Fruit fly (Drosophila melanogaster) whole organism, embryonic: Measurements from ENCODE around the gene CG1638.
A peak's percentile ranks its signal among the peaks of the same experiment; 100 is the strongest.

Source experiments
- B-H1 ChIP-seq: fragments of 200-800 bp; sonication (Bioruptor generic); IDR thresholded peaks from 3 replicates; pipeline ENCODE4 v1.3.6; 2022; ENCODE audit warnings: missing biosample characterization, missing genetic modification characterization
- C15 ChIP-seq: fragments of 200-800 bp; sonication (Bioruptor generic); IDR thresholded peaks from 3 replicates; pipeline ENCODE4 v1.3.6; 2022; ENCODE audit warnings: missing biosample characterization, missing genetic modification characterization
- CG1024 ChIP-seq: fragments of 200-800 bp; sonication (Bioruptor generic); IDR thresholded peaks from 2 replicates; pipeline ENCODE4 v1.3.6; 2022; ENCODE audit warnings: missing biosample characterization, missing genetic modification characterization
- CG10959 ChIP-seq: fragments of 200-800 bp; sonication (Bioruptor generic); IDR thresholded peaks from 2 replicates; pipeline ENCODE4 v1.3.6; 2022; ENCODE audit warnings: missing biosample characterization, missing genetic modification characterization
- CG11247 ChIP-seq: fragments of 200-800 bp; sonication (Bioruptor generic); IDR thresholded peaks from 2 replicates; pipeline ENCODE4 v1.3.6; 2022; ENCODE audit warnings: missing biosample characterization, missing genetic modification characterization
- CG1529 ChIP-seq: fragments of 200-800 bp; sonication (Bioruptor generic); optimal IDR thresholded peaks from 3 replicates; lab custom pipeline; 2018; ENCODE audit warnings: missing biosample characterization, missing genetic modification characterization
- CG15514 ChIP-seq: fragments of 200-800 bp; sonication (Bioruptor generic); optimal IDR thresholded peaks from 3 replicates; lab custom pipeline; 2017; ENCODE audit warnings: missing biosample characterization, missing genetic modification characterization, mild to moderate bottlenecking, moderate library complexity, missing genetic modification reagents
- CG15696 ChIP-seq: fragments of 200-800 bp; sonication (Bioruptor generic); optimal IDR thresholded peaks from 2 replicates; lab custom pipeline; 2019; ENCODE audit warnings: missing biosample characterization, mild to moderate bottlenecking, missing genetic modification characterization, moderate library complexity
- CG1603 ChIP-seq: fragments of 200-800 bp; sonication (Bioruptor generic); optimal IDR thresholded peaks from 2 replicates; lab custom pipeline; 2019; ENCODE audit warnings: missing biosample characterization, mild to moderate bottlenecking, missing genetic modification characterization, moderate library complexity
- CG32532 ChIP-seq: fragments of 200-800 bp; sonication (Bioruptor generic); IDR thresholded peaks from 2 replicates; pipeline ENCODE4 v1.3.6; 2022; ENCODE audit warnings: missing biosample characterization, missing genetic modification characterization
- CG32767 ChIP-seq: fragments of 200-800 bp; sonication (Bioruptor generic); IDR thresholded peaks from 2 replicates; pipeline ENCODE4 v1.3.6; 2022; ENCODE audit warnings: missing biosample characterization, missing genetic modification characterization
- CG32772 ChIP-seq: fragments of 200-800 bp; sonication (Bioruptor generic); IDR thresholded peaks from 2 replicates; pipeline ENCODE4 v1.3.6; 2022; ENCODE audit warnings: missing biosample characterization, missing genetic modification characterization
- CG5953 ChIP-seq: fragments of 200-800 bp; sonication (Bioruptor generic); IDR thresholded peaks from 2 replicates; pipeline ENCODE4 v1.3.6; 2022; ENCODE audit warnings: missing biosample characterization, missing genetic modification characterization
- CG8924 ChIP-seq: fragments of 200-800 bp; optimal IDR thresholded peaks from 3 replicates; lab custom pipeline; 2019; ENCODE audit warnings: missing biosample characterization, mild to moderate bottlenecking, missing genetic modification characterization, moderate library complexity
- CrebB ChIP-seq: fragments of 200-800 bp; sonication (Bioruptor generic); optimal IDR thresholded peaks from 3 replicates; lab custom pipeline; 2018; ENCODE audit warnings: missing biosample characterization, mild to moderate bottlenecking, missing genetic modification characterization
- Deaf1 ChIP-seq: fragments of 200-800 bp; optimal IDR thresholded peaks from 3 replicates; lab custom pipeline; 2019; ENCODE audit warnings: missing biosample characterization, mild to moderate bottlenecking, missing genetic modification characterization, moderate library complexity
- Dfd ChIP-seq, 2 experiments: fragments of >200 bp; optimal IDR thresholded peaks; 2 replicates each; lab custom pipeline; 2017; ENCODE audit warnings: missing biosample characterization in 2 of 2, missing genetic modification characterization in 2 of 2
- Ets97D ChIP-seq: fragments of 200-800 bp; sonication (Bioruptor generic); optimal IDR thresholded peaks from 3 replicates; lab custom pipeline; 2016; ENCODE audit warnings: missing biosample characterization, missing genetic modification characterization
- Hsf ChIP-seq: fragments of 200-800 bp; sonication (Bioruptor generic); optimal IDR thresholded peaks from 3 replicates; lab custom pipeline; 2016; ENCODE audit warnings: missing biosample characterization, missing genetic modification characterization
- Mad ChIP-seq: fragments of 200-800 bp; sonication (Bioruptor generic); optimal IDR thresholded peaks from 2 replicates; lab custom pipeline; 2016; ENCODE audit warnings: missing biosample characterization, missing genetic modification characterization
- Med ChIP-seq: fragments of 200-800 bp; sonication (Bioruptor generic); peaks from one replicate; lab custom pipeline; 2016; ENCODE audit warnings: missing biosample characterization, missing genetic modification characterization, mild to moderate bottlenecking, inconsistent platforms, moderate library complexity
- Poxn ChIP-seq: fragments of 200-800 bp; sonication (Bioruptor generic); IDR thresholded peaks from 2 replicates; pipeline ENCODE4 v1.3.6; 2022; ENCODE audit warnings: missing biosample characterization, missing genetic modification characterization
- Rfx ChIP-seq: fragments of 200-800 bp; sonication (Bioruptor generic); IDR thresholded peaks from 2 replicates; pipeline ENCODE4 v1.3.6; 2022; ENCODE audit warnings: missing biosample characterization, missing genetic modification characterization
- Rx ChIP-seq: fragments of 200-800 bp; sonication (Bioruptor generic); IDR thresholded peaks from 2 replicates; pipeline ENCODE4 v1.3.6; 2022; ENCODE audit warnings: missing biosample characterization, missing genetic modification characterization
- Scr ChIP-seq: fragments of 200-800 bp; sonication (Bioruptor generic); IDR thresholded peaks from 2 replicates; pipeline ENCODE4 v1.3.6; 2022; ENCODE audit warnings: missing biosample characterization, missing genetic modification characterization; ENCODE audit not compliant: partially characterized antibody
- Tbp ChIP-seq: fragments of >200 bp; optimal IDR thresholded peaks from 2 replicates; lab custom pipeline; 2018; ENCODE audit warnings: missing biosample characterization, missing genetic modification characterization
- aop ChIP-seq: fragments of 200-800 bp; sonication (Bioruptor generic); IDR thresholded peaks from 2 replicates; pipeline ENCODE4 v1.3.6; 2022; ENCODE audit warnings: missing biosample characterization, missing genetic modification characterization
- bigmax ChIP-seq: fragments of 200-800 bp; sonication (Bioruptor generic); optimal IDR thresholded peaks from 2 replicates; lab custom pipeline; 2018; ENCODE audit warnings: missing biosample characterization, mild to moderate bottlenecking, missing genetic modification characterization
- cg ChIP-seq: fragments of 200-800 bp; sonication (Bioruptor generic); optimal IDR thresholded peaks from 3 replicates; lab custom pipeline; 2019; ENCODE audit warnings: missing biosample characterization, mild to moderate bottlenecking, missing genetic modification characterization, moderate library complexity
- chn ChIP-seq: fragments of 200-800 bp; sonication (Bioruptor generic); optimal IDR thresholded peaks from 2 replicates; lab custom pipeline; 2016; ENCODE audit warnings: missing biosample characterization, missing genetic modification characterization
- dm ChIP-seq: fragments of 200-800 bp; sonication (Bioruptor generic); optimal IDR thresholded peaks from 3 replicates; lab custom pipeline; 2016; ENCODE audit warnings: missing biosample characterization, missing genetic modification characterization
- dmrt11E ChIP-seq: fragments of 200-800 bp; sonication (Bioruptor generic); optimal IDR thresholded peaks from 3 replicates; lab custom pipeline; 2018; ENCODE audit warnings: missing biosample characterization, mild to moderate bottlenecking, missing genetic modification characterization, moderate library complexity
- ems ChIP-seq: fragments of 200-800 bp; sonication (Bioruptor generic); optimal IDR thresholded peaks from 3 replicates; lab custom pipeline; 2016; ENCODE audit warnings: missing biosample characterization, missing genetic modification characterization
- en ChIP-seq: fragments of 200-800 bp; sonication (Bioruptor generic); optimal IDR thresholded peaks from 2 replicates; lab custom pipeline; 2016; ENCODE audit warnings: missing biosample characterization, missing genetic modification characterization
- eyg ChIP-seq: fragments of 200-800 bp; sonication (Bioruptor generic); optimal IDR thresholded peaks from 3 replicates; lab custom pipeline; 2016; ENCODE audit warnings: missing biosample characterization, missing genetic modification characterization
- fru ChIP-seq: fragments of >200 bp; optimal IDR thresholded peaks from 2 replicates; lab custom pipeline; 2017
- gro ChIP-seq: fragments of 200-800 bp; sonication (Bioruptor generic); optimal IDR thresholded peaks from 2 replicates; lab custom pipeline; 2016; ENCODE audit warnings: missing biosample characterization, missing genetic modification characterization
- gsb ChIP-seq: fragments of 200-800 bp; sonication (Bioruptor generic); IDR thresholded peaks from 2 replicates; pipeline ENCODE4 v1.3.6; 2022; ENCODE audit warnings: missing biosample characterization, missing genetic modification characterization
- gt ChIP-seq: fragments of 200-800 bp; sonication (Bioruptor generic); IDR thresholded peaks from 2 replicates; pipeline ENCODE4 v1.3.6; 2022; ENCODE audit warnings: missing biosample characterization, missing genetic modification characterization
- knrl ChIP-seq: fragments of 200-800 bp; sonication (Bioruptor generic); IDR thresholded peaks from 3 replicates; pipeline ENCODE4 v1.3.6; 2022; ENCODE audit warnings: missing biosample characterization, missing genetic modification characterization; ENCODE audit not compliant: partially characterized antibody
- lov ChIP-seq, 2 experiments: fragments of 200-800 bp in 1 of 2; fragments of >200 bp in 1 of 2; sonication (Bioruptor generic) in 1 of 2; IDR thresholded peaks in 1 of 2; optimal IDR thresholded peaks in 1 of 2; 2 replicates in 1 of 2; 3 replicates in 1 of 2; pipeline versions ENCODE4 v1.3.6 to Lab custom; 2017 to 2022; ENCODE audit warnings: missing biosample characterization in 1 of 2, missing genetic modification characterization in 1 of 2
- luna ChIP-seq: fragments of 200-800 bp; sonication (Bioruptor generic); optimal IDR thresholded peaks from 2 replicates; lab custom pipeline; 2016; ENCODE audit warnings: missing biosample characterization, missing genetic modification characterization
- nau ChIP-seq: fragments of 200-800 bp; sonication (Bioruptor generic); optimal IDR thresholded peaks from 3 replicates; lab custom pipeline; 2017; ENCODE audit warnings: missing biosample characterization, mild to moderate bottlenecking, missing genetic modification characterization, missing genetic modification reagents
- otp ChIP-seq: fragments of 200-800 bp; sonication (Bioruptor generic); IDR thresholded peaks from 3 replicates; pipeline ENCODE4, ENCODE4 v1.3.6; 2022; ENCODE audit warnings: missing biosample characterization, missing genetic modification characterization
- p53 ChIP-seq: fragments of 200-800 bp; sonication (Bioruptor generic); optimal IDR thresholded peaks from 2 replicates; lab custom pipeline; 2016; ENCODE audit warnings: missing biosample characterization, missing genetic modification characterization
- pita ChIP-seq: fragments of 200-800 bp; sonication (Bioruptor generic); optimal IDR thresholded peaks from 2 replicates; lab custom pipeline; 2017; ENCODE audit warnings: missing biosample characterization, mild to moderate bottlenecking, missing genetic modification characterization
- pum ChIP-seq: fragments of 200-800 bp; sonication (Bioruptor generic); optimal IDR thresholded peaks from 2 replicates; lab custom pipeline; 2016; ENCODE audit warnings: missing biosample characterization, missing genetic modification characterization
- run ChIP-seq: fragments of 200-800 bp; sonication (Bioruptor generic); optimal IDR thresholded peaks from 3 replicates; lab custom pipeline; 2018; ENCODE audit warnings: missing biosample characterization, mild to moderate bottlenecking, missing genetic modification characterization
- salm ChIP-seq: fragments of 200-800 bp; sonication (Bioruptor generic); optimal IDR thresholded peaks from 2 replicates; lab custom pipeline; 2018; ENCODE audit warnings: missing biosample characterization, mild to moderate bottlenecking, missing genetic modification characterization
- tin ChIP-seq: fragments of 200-800 bp; sonication (Bioruptor generic); optimal IDR thresholded peaks from 3 replicates; lab custom pipeline; 2016; ENCODE audit warnings: missing biosample characterization, missing genetic modification characterization
- vnd ChIP-seq: fragments of 200-800 bp; sonication (Bioruptor generic); IDR thresholded peaks from 3 replicates; pipeline ENCODE4 v1.3.6; 2022; ENCODE audit warnings: missing biosample characterization, missing genetic modification characterization; ENCODE audit not compliant: partially characterized antibody
- zfh2 ChIP-seq: fragments of 200-800 bp; sonication (Bioruptor generic); optimal IDR thresholded peaks from 2 replicates; lab custom pipeline; 2016; ENCODE audit warnings: missing biosample characterization, missing genetic modification characterization

Gene CG1638

dm6 chr3R:31608438-31609188 is 18.2 kb downstream of the CG1638 start (continued):
- TF ChIP-seq Mad (no peak), CG32772 (GFP tag; lab: Robert Waterston, UW) (no peak), dm (no peak), gt (no peak), salm (tag; lab: Kevin White, UChicago) (no peak), CrebB (tag; lab: Kevin White, UChicago) (peak; percentile 59), CG1603 (tag; lab: Kevin White, UChicago) (no peak), eyg (no peak), nau (GFP tag; lab: Kevin White, UChicago) (no peak), C15 (GFP tag; lab: Robert Waterston, UW) (no peak), Poxn (no peak), Rx (GFP tag; lab: Robert Waterston, UW) (no peak), pum (GFP tag; lab: Kevin White, UChicago) (no peak), CG8924 (no peak), dmrt11E (tag; lab: Kevin White, UChicago) (no peak), lov (optimal IDR thresholded peaks at IDR 0.05; lab: Kevin White, UChicago) (no peak), lov (GFP tag; IDR thresholded peaks at IDR 0.05; lab: Robert Waterston, UW) (no peak), chn (GFP tag; lab: Kevin White, UChicago) (peak; percentile 43), p53 (GFP tag; lab: Kevin White, UChicago) (no peak), Dfd (GFP tag; optimal IDR thresholded peaks at IDR 0.05; lab: Kevin White, UChicago) (no peak), Rfx (GFP tag; lab: Robert Waterston, UW) (no peak), pita (GFP tag; lab: Kevin White, UChicago) (no peak), ems (GFP tag; lab: Kevin White, UChicago) (no peak), CG5953 (GFP tag; lab: Robert Waterston, UW) (no peak), gro (GFP tag; lab: Kevin White, UChicago) (no peak), run (tag; lab: Kevin White, UChicago) (no peak), bigmax (GFP tag; lab: Kevin White, UChicago) (no peak), CG11247 (GFP tag; lab: Robert Waterston, UW) (no peak), B-H1 (GFP tag; lab: Robert Waterston, UW) (no peak), CG15696 (no peak), tin (GFP tag; lab: Kevin White, UChicago) (no peak), otp (GFP tag; lab: Robert Waterston, UW) (no peak), Hsf (no peak), Deaf1 (tag; lab: Kevin White, UChicago) (peak; percentile 17), knrl (GFP tag; lab: Robert Waterston, UW) (no peak), Scr (no peak), vnd (GFP tag; lab: Robert Waterston, UW) (no peak), luna (GFP tag; lab: Kevin White, UChicago) (no peak), CG10959 (GFP tag; lab: Robert Waterston, UW) (no peak), Ets97D (GFP tag; lab: Kevin White, UChicago) (no peak), fru (no peak), CG1024 (no peak), cg (peak; percentile 97), CG32532 (GFP tag; lab: Robert Waterston, UW) (no peak), CG15514 (GFP tag; lab: Kevin White, UChicago) (no peak), Tbp (GFP tag; lab: Kevin White, UChicago) (no peak), zfh2 (GFP tag; lab: Kevin White, UChicago) (no peak), aop (GFP tag; lab: Robert Waterston, UW) (no peak), en (no peak), gsb (no peak), CG32767 (GFP tag; lab: Robert Waterston, UW) (no peak), Med (GFP tag; lab: Kevin White, UChicago) (peak; percentile 89), CG1529 (GFP tag; lab: Kevin White, UChicago) (no peak)
